Worm (Caenorhabditis elegans) whole organism, young adult: ENCODE results near the gene T24B8.7.
A peak's percentile ranks its signal among the peaks of the same experiment; 100 is the strongest.
"Not testable (repeated sequence)": the region's sequence is repeated elsewhere in the genome, so short reads cannot be mapped to it uniquely, and the experiment has no call there.

Source experiments
- B0261.1 ChIP-seq: sonication (generic microtip); optimal IDR thresholded peaks from 2 replicates; lab custom pipeline; 2016; ENCODE audit warnings: mild to moderate bottlenecking, missing genetic modification characterization, moderate library complexity, missing compliant biosample characterization
- C17E4.6 ChIP-seq: fragments of 200-800 bp; sonication (Bioruptor generic); IDR thresholded peaks from 2 replicates; pipeline ENCODE4 v1.3.6; 2022; ENCODE audit warnings: missing genetic modification reagents, missing genetic modification characterization, missing compliant biosample characterization
- D2030.7 ChIP-seq: fragments of 200-800 bp; sonication (Bioruptor generic); IDR thresholded peaks from 2 replicates; pipeline ENCODE4 v1.3.6; 2022; ENCODE audit warnings: missing genetic modification reagents, missing genetic modification characterization, missing compliant biosample characterization
- F33H1.4 ChIP-seq: fragments of 200-800 bp; sonication (Bioruptor generic); IDR thresholded peaks from 2 replicates; pipeline ENCODE4 v1.3.6; 2022; ENCODE audit warnings: missing genetic modification reagents, missing genetic modification characterization, missing compliant biosample characterization
- F37B4.10 ChIP-seq: fragments of 200-800 bp; sonication (Bioruptor generic); IDR thresholded peaks from 2 replicates; pipeline ENCODE4 v1.3.6; 2022; ENCODE audit warnings: missing genetic modification characterization, missing compliant biosample characterization
- F39B2.1 ChIP-seq: fragments of 200-800 bp; sonication (Bioruptor generic); IDR thresholded peaks from 2 replicates; pipeline ENCODE4 v1.3.6; 2022; ENCODE audit warnings: missing genetic modification reagents, missing genetic modification characterization, missing compliant biosample characterization
- Y53G8AR.9 ChIP-seq: fragments of 200-800 bp; sonication (Bioruptor generic); conservative IDR thresholded peaks from 2 replicates; pipeline ENCODE4 v1.3.6; 2022; ENCODE audit warnings: missing genetic modification reagents, missing genetic modification characterization, missing compliant biosample characterization
- Y56A3A.18 ChIP-seq: fragments of 200-800 bp; sonication (Bioruptor generic); IDR thresholded peaks from 2 replicates; pipeline ENCODE4 v1.3.6; 2022; ENCODE audit warnings: missing genetic modification reagents, missing genetic modification characterization, missing compliant biosample characterization
- Y79H2A.3 ChIP-seq: fragments of 200-800 bp; sonication (Bioruptor generic); conservative IDR thresholded peaks from 2 replicates; pipeline ENCODE4 v1.3.6; 2022; ENCODE audit warnings: missing genetic modification reagents, missing genetic modification characterization, missing compliant biosample characterization
- Y95B8A.8 ChIP-seq: fragments of 200-800 bp; sonication (Bioruptor generic); IDR thresholded peaks from 2 replicates; pipeline ENCODE4 v1.3.6; 2022; ENCODE audit warnings: missing genetic modification reagents, missing genetic modification characterization, missing compliant biosample characterization
- aptf-3 ChIP-seq: fragments of 200-800 bp; sonication (Bioruptor generic); IDR thresholded peaks from 2 replicates; pipeline ENCODE4 v1.3.6; 2022; ENCODE audit warnings: missing genetic modification characterization, missing compliant biosample characterization
- atf-7 ChIP-seq: sonication (generic microtip); optimal IDR thresholded peaks from 2 replicates; lab custom pipeline; 2017; ENCODE audit warnings: mild to moderate bottlenecking, missing genetic modification characterization, missing compliant biosample characterization
- attf-6 ChIP-seq: fragments of 200-800 bp; sonication (Bioruptor generic); IDR thresholded peaks from 2 replicates; pipeline ENCODE4 v1.3.6; 2022; ENCODE audit warnings: missing genetic modification reagents, missing genetic modification characterization, missing compliant biosample characterization
- bed-1 ChIP-seq: fragments of 200-800 bp; sonication (Bioruptor generic); IDR thresholded peaks from 2 replicates; pipeline ENCODE4 v1.3.6; 2022; ENCODE audit warnings: missing genetic modification reagents, missing genetic modification characterization, missing compliant biosample characterization
- bed-2 ChIP-seq: fragments of 200-800 bp; sonication (Bioruptor generic); IDR thresholded peaks from 2 replicates; pipeline ENCODE4 v1.3.6; 2022; ENCODE audit warnings: missing genetic modification reagents, missing genetic modification characterization, missing compliant biosample characterization
- cebp-2 ChIP-seq: fragments of 200-800 bp; sonication (Bioruptor generic); IDR thresholded peaks from 2 replicates; pipeline ENCODE4 v1.3.6; 2022; ENCODE audit warnings: missing genetic modification characterization, missing compliant biosample characterization
- ceh-100 ChIP-seq: fragments of 200-800 bp; sonication (Bioruptor generic); IDR thresholded peaks from 2 replicates; pipeline ENCODE4 v1.3.6; 2022; ENCODE audit warnings: missing genetic modification reagents, missing genetic modification characterization, missing compliant biosample characterization
- ceh-40 ChIP-seq: fragments of 200-800 bp; sonication (Bioruptor generic); IDR thresholded peaks from 2 replicates; pipeline ENCODE4 v1.3.6; 2022; ENCODE audit warnings: missing genetic modification characterization, missing compliant biosample characterization
- ceh-58 ChIP-seq: fragments of 200-800 bp; sonication (Bioruptor generic); IDR thresholded peaks from 2 replicates; pipeline ENCODE4 v1.3.6; 2022; ENCODE audit warnings: missing genetic modification characterization, missing compliant biosample characterization
- ceh-91 ChIP-seq: fragments of 200-800 bp; sonication (Bioruptor generic); IDR thresholded peaks from 2 replicates; pipeline ENCODE4 v1.3.6; 2022; ENCODE audit warnings: missing genetic modification reagents, missing genetic modification characterization, missing compliant biosample characterization
- dox-1 ChIP-seq: fragments of 200-800 bp; sonication (Bioruptor generic); IDR thresholded peaks from 2 replicates; pipeline ENCODE4 v1.3.6; 2022; ENCODE audit warnings: missing genetic modification reagents, missing genetic modification characterization, missing compliant biosample characterization
- dpl-1 ChIP-seq: fragments of 150-350 bp; optimal IDR thresholded peaks from 2 replicates; lab custom pipeline; 2014; ENCODE audit warnings: missing biosample characterization, missing genetic modification reagents, missing genetic modification characterization
- egl-18 ChIP-seq: fragments of 200-800 bp; sonication (Bioruptor generic); IDR thresholded peaks from 2 replicates; pipeline ENCODE4 v1.3.6; 2022; ENCODE audit warnings: missing genetic modification reagents, missing genetic modification characterization, missing compliant biosample characterization
- egl-44 ChIP-seq: fragments of 200-800 bp; sonication (Bioruptor generic); IDR thresholded peaks from 2 replicates; pipeline ENCODE4 v1.3.6; 2022; ENCODE audit warnings: missing genetic modification reagents, missing genetic modification characterization, missing compliant biosample characterization
- ekl-4 ChIP-seq: fragments of 200-800 bp; sonication (Bioruptor generic); IDR thresholded peaks from 2 replicates; pipeline ENCODE4 v1.3.6; 2022; ENCODE audit warnings: missing genetic modification reagents, missing genetic modification characterization, missing compliant biosample characterization
- ets-4 ChIP-seq: fragments of 200-800 bp; sonication (Bioruptor generic); optimal IDR thresholded peaks from 2 replicates; lab custom pipeline; 2018; ENCODE audit warnings: mild to moderate bottlenecking, missing genetic modification characterization, missing compliant biosample characterization
- hmg-1.2 ChIP-seq: fragments of 200-800 bp; sonication (Bioruptor generic); IDR thresholded peaks from 2 replicates; pipeline ENCODE4 v1.3.6; 2022; ENCODE audit warnings: missing genetic modification reagents, missing genetic modification characterization, missing compliant biosample characterization
- hmg-20 ChIP-seq: fragments of 200-800 bp; sonication (Bioruptor generic); IDR thresholded peaks from 2 replicates; pipeline ENCODE4 v1.3.6; 2022; ENCODE audit warnings: missing genetic modification reagents, missing genetic modification characterization, missing compliant biosample characterization
- hsf-1 ChIP-seq: fragments of 200-800 bp; sonication (Bioruptor generic); IDR thresholded peaks from 2 replicates; pipeline ENCODE4 v1.3.6; 2022; ENCODE audit warnings: missing genetic modification reagents, missing genetic modification characterization, missing compliant biosample characterization
- let-526 ChIP-seq: fragments of 200-800 bp; sonication (Bioruptor generic); IDR thresholded peaks from 2 replicates; pipeline ENCODE4 v1.3.6; 2022; ENCODE audit warnings: missing genetic modification reagents, missing genetic modification characterization, missing compliant biosample characterization
- lin-26 ChIP-seq: fragments of 200-800 bp; sonication (Bioruptor generic); IDR thresholded peaks from 2 replicates; pipeline ENCODE4 v1.3.6; 2022; ENCODE audit warnings: missing genetic modification reagents, missing genetic modification characterization, missing compliant biosample characterization
- madf-6 ChIP-seq: fragments of 200-800 bp; sonication (Bioruptor generic); IDR thresholded peaks from 2 replicates; pipeline ENCODE4 v1.3.6; 2022; ENCODE audit warnings: missing genetic modification reagents, missing genetic modification characterization, missing compliant biosample characterization
- madf-8 ChIP-seq: fragments of 200-800 bp; sonication (Bioruptor generic); conservative IDR thresholded peaks from 2 replicates; pipeline ENCODE4 v1.3.6; 2022; ENCODE audit warnings: missing genetic modification reagents, missing genetic modification characterization, missing compliant biosample characterization
- mcd-1 ChIP-seq: fragments of 200-800 bp; sonication (Bioruptor generic); IDR thresholded peaks from 2 replicates; pipeline ENCODE4 v1.3.6; 2022; ENCODE audit warnings: missing genetic modification reagents, missing genetic modification characterization, missing compliant biosample characterization
- nfyb-1 ChIP-seq: fragments of 200-800 bp; sonication (Bioruptor generic); IDR thresholded peaks from 2 replicates; pipeline ENCODE4 v1.3.6; 2022; ENCODE audit warnings: missing genetic modification reagents, missing genetic modification characterization, missing compliant biosample characterization
- nhr-120 ChIP-seq: fragments of 200-800 bp; sonication (Bioruptor generic); IDR thresholded peaks from 2 replicates; pipeline ENCODE4 v1.3.6; 2022; ENCODE audit warnings: missing genetic modification characterization, missing compliant biosample characterization
- pbrm-1 ChIP-seq: fragments of 200-800 bp; sonication (Bioruptor generic); IDR thresholded peaks from 2 replicates; pipeline ENCODE4 v1.3.6; 2022; ENCODE audit warnings: missing genetic modification reagents, missing genetic modification characterization, missing compliant biosample characterization
- rcor-1 ChIP-seq: fragments of 200-800 bp; sonication (Bioruptor generic); IDR thresholded peaks from 2 replicates; pipeline ENCODE4 v1.3.6; 2022; ENCODE audit warnings: missing genetic modification reagents, missing genetic modification characterization, missing compliant biosample characterization
- rpc-1 ChIP-seq, 2 experiments: fragments of 150-350 bp in 1 of 2; sonication (generic microtip) in 1 of 2; optimal IDR thresholded peaks; 2 replicates each; lab custom pipeline; 2014 to 2018; ENCODE audit warnings: missing biosample characterization in 1 of 2, missing genetic modification characterization in 1 of 2, missing genetic modification reagents in 1 of 2, missing genotype in 1 of 2
- sea-2 ChIP-seq: fragments of 200-800 bp; sonication (Bioruptor generic); IDR thresholded peaks from 2 replicates; pipeline ENCODE4 v1.3.6; 2022; ENCODE audit warnings: missing genetic modification characterization, missing compliant biosample characterization
- tbp1 ChIP-seq: fragments of 200-800 bp; sonication (Bioruptor generic); optimal IDR thresholded peaks from 2 replicates; lab custom pipeline; 2018; ENCODE audit warnings: mild to moderate bottlenecking, missing genetic modification characterization, missing compliant biosample characterization
- ztf-18 ChIP-seq: sonication (generic microtip); optimal IDR thresholded peaks from 2 replicates; lab custom pipeline; 2016; ENCODE audit warnings: missing genotype, mild to moderate bottlenecking, missing genetic modification characterization, missing compliant biosample characterization
- ztf-25 ChIP-seq: fragments of 200-800 bp; sonication (Bioruptor generic); IDR thresholded peaks from 2 replicates; pipeline ENCODE4 v1.3.6; 2022; ENCODE audit warnings: missing genetic modification reagents, missing genetic modification characterization, missing compliant biosample characterization
- ztf-28 ChIP-seq: fragments of 200-800 bp; sonication (Bioruptor generic); IDR thresholded peaks from 2 replicates; pipeline ENCODE4 v1.3.6; 2022; ENCODE audit warnings: missing genetic modification reagents, missing genetic modification characterization, missing compliant biosample characterization

The T24B8.7 gene

DNA sequence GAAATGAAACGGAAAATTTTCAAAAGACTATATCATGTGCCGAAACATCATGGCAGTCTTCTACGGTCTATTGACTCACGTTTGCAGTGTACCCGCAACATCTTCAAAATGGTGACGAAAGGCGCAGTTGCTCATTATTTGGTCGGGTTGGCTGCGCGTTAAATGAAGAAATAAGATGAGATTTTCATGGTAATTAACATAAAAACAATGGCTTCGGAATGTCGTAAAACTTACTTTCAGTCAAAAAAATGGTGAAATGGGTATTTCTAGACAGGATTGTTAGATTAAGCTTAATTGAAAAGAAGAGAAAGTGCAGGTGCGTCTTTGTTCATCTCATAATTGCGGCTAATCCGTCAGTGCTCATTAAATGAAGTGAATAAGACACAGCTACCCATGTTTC is at the start of gene T24B8.7:
TSS of gene T24B8.7 (minus strand) at position 101 of the 400 bp plus-strand sequence.
- TF ChIP-seq ceh-58 (GFP tag; lab: Robert Waterston, UW) (0 out of 2 replicates have a peak, but pooled peaks have one; percentile 20), ets-4 (GFP tag; lab: Kevin White, UChicago) (no peak), dpl-1 (GFP tag; lab: Kevin White, UChicago) (no peak), atf-7 (tag; lab: Kevin White, UChicago) (no peak)

DNA sequence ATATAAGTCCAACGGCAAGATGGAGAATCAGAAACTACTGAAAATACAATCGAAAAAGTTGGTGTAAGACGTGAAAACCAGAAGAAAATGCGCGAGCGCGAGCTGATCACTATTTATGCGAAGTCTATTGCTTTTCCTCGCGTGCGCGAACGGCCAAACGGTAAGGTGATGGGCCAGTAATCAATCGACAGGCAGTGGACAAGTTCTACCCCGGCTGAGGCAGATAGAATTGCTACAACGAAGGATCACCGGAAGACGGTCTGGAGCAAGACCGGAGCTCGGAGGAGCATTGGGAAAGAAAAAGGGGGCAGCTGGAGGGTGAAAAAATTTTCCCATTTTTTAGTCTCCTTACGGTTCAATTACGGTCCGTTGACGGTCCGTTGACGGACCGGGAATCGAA is 49.2 kb upstream of the T24B8.7 start:
- TF ChIP-seq egl-44 (peak; percentile 94), let-526 (GFP tag; lab: Robert Waterston, UW) (0 out of 2 replicates have a peak, but pooled peaks have one; percentile 42), cebp-2 (GFP tag; lab: Robert Waterston, UW) (peak; percentile 94), nhr-120 (GFP tag; lab: Robert Waterston, UW) (0 out of 2 replicates have a peak, but pooled peaks have one; percentile 45), ceh-58 (GFP tag; lab: Robert Waterston, UW) (peak; percentile 93; the same call in 1 of the 2 replicates), Y53G8AR.9 (GFP tag; lab: Robert Waterston, UW) (peak; percentile 70; the same call in 1 of the 2 replicates), rpc-1 (tag; optimal IDR thresholded peaks at IDR 0.05; lab: Kevin White, UChicago) (peak; percentile 41), F39B2.1 (GFP tag; lab: Robert Waterston, UW) (peak; percentile 74; the same call in 1 of the 2 replicates), attf-6 (peak; percentile 57; the same call in 1 of the 2 replicates), ceh-40 (GFP tag; lab: Robert Waterston, UW) (peak; percentile 77; the same call in 1 of the 2 replicates), madf-8 (GFP tag; lab: Robert Waterston, UW) (peak; percentile 37; the same call in 1 of the 2 replicates), F37B4.10 (GFP tag; lab: Robert Waterston, UW) (0 out of 2 replicates have a peak, but pooled peaks have one; percentile 76), ztf-18 (peak; percentile 12), tbp1 (GFP tag; lab: Kevin White, UChicago) (peak; percentile 75), bed-2 (GFP tag; lab: Robert Waterston, UW) (0 out of 2 replicates have a peak, but pooled peaks have one; percentile 59), hmg-1.2 (GFP tag; lab: Robert Waterston, UW) (peak; percentile 58), nfyb-1 (GFP tag; lab: Robert Waterston, UW) (peak; percentile 89), Y95B8A.8 (GFP tag; lab: Robert Waterston, UW) (peak; percentile 78; the same call in 1 of the 2 replicates), ztf-25 (GFP tag; lab: Robert Waterston, UW) (peak; percentile 90), egl-18 (GFP tag; lab: Robert Waterston, UW) (peak; percentile 87), rcor-1 (peak; percentile 70), aptf-3 (peak; percentile 92; the same call in 1 of the 2 replicates), ekl-4 (GFP tag; lab: Robert Waterston, UW) (peak; percentile 73), mcd-1 (peak; percentile 67), C17E4.6 (GFP tag; lab: Robert Waterston, UW) (peak; percentile 71; the same call in 1 of the 2 replicates), dox-1 (GFP tag; lab: Robert Waterston, UW) (peak; percentile 80), F33H1.4 (GFP tag; lab: Robert Waterston, UW) (peak; percentile 57), sea-2 (0 out of 2 replicates have a peak, but pooled peaks have one; percentile 54), Y56A3A.18 (GFP tag; lab: Robert Waterston, UW) (peak; percentile 78; the same call in 1 of the 2 replicates), Y79H2A.3 (0 out of 2 replicates have a peak, but pooled peaks have one; percentile 39), D2030.7 (GFP tag; lab: Robert Waterston, UW) (peak; percentile 83), lin-26 (GFP tag; lab: Robert Waterston, UW) (peak; percentile 99), hsf-1 (GFP tag; lab: Robert Waterston, UW) (peak; percentile 74), madf-6 (peak; percentile 78), ceh-100 (GFP tag; lab: Robert Waterston, UW) (peak; percentile 53; the same call in 1 of the 2 replicates), ztf-28 (GFP tag; lab: Robert Waterston, UW) (peak; percentile 88), hmg-20 (GFP tag; lab: Robert Waterston, UW) (peak; percentile 69), ceh-91 (GFP tag; lab: Robert Waterston, UW) (peak; percentile 50; the same call in 1 of the 2 replicates), bed-1 (0 out of 2 replicates have a peak, but pooled peaks have one; percentile 52), pbrm-1 (GFP tag; lab: Robert Waterston, UW) (peak; percentile 58), B0261.1 (tag; lab: Kevin White, UChicago) (peak; percentile 40)
- TF ChIP-seq rpc-1 (optimal IDR thresholded peaks at IDR 0.05; lab: Kevin White, UChicago) = not testable (repeated sequence)
